In the genomic region with DNA sequence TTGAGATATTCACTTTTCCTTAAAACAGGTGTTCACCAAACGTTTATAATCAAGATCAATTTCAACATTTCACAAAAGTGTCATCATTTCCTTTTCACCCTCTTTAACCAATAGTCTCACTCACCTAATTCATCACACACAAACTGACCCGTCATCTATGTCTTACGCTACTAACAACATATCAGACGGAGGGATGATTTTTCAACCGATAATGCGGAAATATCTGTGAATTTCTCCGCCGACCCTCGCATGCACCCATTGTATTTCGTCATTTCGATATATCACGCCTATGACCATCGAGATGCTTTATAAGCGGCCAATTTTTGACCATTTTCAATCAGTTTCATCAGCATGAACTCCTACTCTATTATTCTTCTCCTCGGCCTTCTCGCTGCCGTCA, we compare ENCODE assay signal across 3 worm cellular contexts.
A peak's percentile ranks its signal among the peaks of the same experiment; 100 is the strongest.
TF ChIP-seq lines count a peak whose summit lies in the region.

A gene (plus strand): TSS at position 352 of the 400 bp plus-strand sequence.

TF ChIP-seq in whole organism, L1 larva, 84 proteins besides CTCF, POLR2A, EP300 and RAD21 (continued from another document):
- TF ChIP-seq ztf-11 (tag; optimal IDR thresholded peaks at IDR 0.05; lab: Kevin White, UChicago): no peak
- peak; percentile 92 for TF ChIP-seq nhr-85 (tag; lab: Kevin White, UChicago)
- no peak for TF ChIP-seq ama-1 (optimal IDR thresholded peaks at IDR 0.05; lab: Kevin White, UChicago)
- TF ChIP-seq nhr-76 (tag; optimal IDR thresholded peaks at IDR 0.05; lab: Kevin White, UChicago): no peak
- peak in 2 of 6 experiments; percentile 8 to 67 for TF ChIP-seq elt-3 (tag; optimal IDR thresholded peaks at IDR 0.05; lab: Kevin White, UChicago)
- TF ChIP-seq aly-2 (tag; optimal IDR thresholded peaks at IDR 0.05; lab: Kevin White, UChicago): no peak
- TF ChIP-seq rnt-1 (tag; optimal IDR thresholded peaks at IDR 0.05; lab: Kevin White, UChicago): peak; percentile 3
- no peak for TF ChIP-seq fkh-4 (tag; optimal IDR thresholded peaks at IDR 0.05; lab: Kevin White, UChicago; ENCODE audit: borderline replicate concordance)
- no peak for TF ChIP-seq sox-4 (tag; optimal IDR thresholded peaks at IDR 0.05; lab: Kevin White, UChicago)
- no peak for TF ChIP-seq lin-13 (GFP tag; optimal IDR thresholded peaks at IDR 0.05; lab: Kevin White, UChicago)
- no peak for TF ChIP-seq tlp-1 (tag; optimal IDR thresholded peaks at IDR 0.05; lab: Kevin White, UChicago)
- TF ChIP-seq mdl-1 (tag; optimal IDR thresholded peaks at IDR 0.05; lab: Kevin White, UChicago): peak in 1 of 2 experiments; percentile 31
- no peak for TF ChIP-seq C34B4.2 (tag; optimal IDR thresholded peaks at IDR 0.05; lab: Kevin White, UChicago)
- TF ChIP-seq Y116A8C.19 (tag; optimal IDR thresholded peaks at IDR 0.05; lab: Kevin White, UChicago; ENCODE audit: borderline replicate concordance): no peak
- TF ChIP-seq pax-3 (tag; optimal IDR thresholded peaks at IDR 0.05; lab: Kevin White, UChicago): no peak

TF ChIP-seq in whole organism, L2 larva, 48 proteins besides CTCF, POLR2A, EP300 and RAD21 (continued from another document):
- TF ChIP-seq zag-1 (tag; optimal IDR thresholded peaks at IDR 0.05; lab: Kevin White, UChicago) (no peak), sem-4 (tag; optimal IDR thresholded peaks at IDR 0.05; lab: Kevin White, UChicago) (no peak), C34F6.9 (tag; optimal IDR thresholded peaks at IDR 0.05; lab: Kevin White, UChicago) (no peak), ztf-4 (tag; optimal IDR thresholded peaks at IDR 0.05; lab: Kevin White, UChicago) (no peak), elt-3 (tag; optimal IDR thresholded peaks at IDR 0.05; lab: Kevin White, UChicago) (no peak), gmeb-1 (tag; optimal IDR thresholded peaks at IDR 0.05; lab: Kevin White, UChicago) (no peak), nhr-23 (tag; optimal IDR thresholded peaks at IDR 0.05; lab: Kevin White, UChicago) (no peak), unc-39 (tag; optimal IDR thresholded peaks at IDR 0.05; lab: Kevin White, UChicago) (no peak), ztf-11 (tag; optimal IDR thresholded peaks at IDR 0.05; lab: Kevin White, UChicago) (no peak), ZK546.5 (tag; optimal IDR thresholded peaks at IDR 0.05; lab: Kevin White, UChicago) (no peak), R02D3.7 (tag; optimal IDR thresholded peaks at IDR 0.05; lab: Kevin White, UChicago) (no peak), aly-2 (tag; optimal IDR thresholded peaks at IDR 0.05; lab: Kevin White, UChicago) (no peak), skn-1 (tag; optimal IDR thresholded peaks at IDR 0.05; lab: Kevin White, UChicago) (no peak), ceh-82 (tag; optimal IDR thresholded peaks at IDR 0.05; lab: Kevin White, UChicago) (no peak), Y55F3AM.14 (GFP tag; optimal IDR thresholded peaks at IDR 0.05; lab: Kevin White, UChicago) (no peak), nhr-129 (tag; optimal IDR thresholded peaks at IDR 0.05; lab: Kevin White, UChicago) (peak; percentile 51), ama-1 (optimal IDR thresholded peaks at IDR 0.05; lab: Kevin White, UChicago) (peak; percentile 6), snpc-4 (tag; optimal IDR thresholded peaks at IDR 0.05; lab: Kevin White, UChicago) (no peak), nhr-10 (tag; optimal IDR thresholded peaks at IDR 0.05; lab: Kevin White, UChicago) (no peak), blmp-1 (tag; optimal IDR thresholded peaks at IDR 0.05; lab: Kevin White, UChicago; ENCODE audit: insufficient read depth) (peak; percentile 78), nhr-11 (tag; optimal IDR thresholded peaks at IDR 0.05; lab: Kevin White, UChicago) (no peak), fos-1 (tag; optimal IDR thresholded peaks at IDR 0.05; lab: Kevin White, UChicago) (peak; percentile 57), nhr-77 (tag; optimal IDR thresholded peaks at IDR 0.05; lab: Kevin White, UChicago) (no peak), sma-3 (GFP tag; optimal IDR thresholded peaks at IDR 0.05; lab: Kevin White, UChicago) (peak; percentile 56), alr-1 (tag; optimal IDR thresholded peaks at IDR 0.05; lab: Kevin White, UChicago) (no peak), nhr-237 (tag; optimal IDR thresholded peaks at IDR 0.05; lab: Kevin White, UChicago) (no peak), elt-1 (tag; optimal IDR thresholded peaks at IDR 0.05; lab: Kevin White, UChicago) (peak; percentile 57), egl-27 (tag; optimal IDR thresholded peaks at IDR 0.05; lab: Kevin White, UChicago) (peak; percentile 60), lin-39 (tag; optimal IDR thresholded peaks at IDR 0.05; lab: Kevin White, UChicago) (no peak)

TF ChIP-seq in whole organism, L3 larva, 47 proteins besides CTCF, POLR2A, EP300 and RAD21 (continued from another document):
- peak; percentile 81 for TF ChIP-seq nhr-25 (tag; optimal IDR thresholded peaks at IDR 0.05; lab: Kevin White, UChicago)
- TF ChIP-seq nhr-67 (tag; optimal IDR thresholded peaks at IDR 0.05; lab: Kevin White, UChicago): no peak
- no peak for TF ChIP-seq snpc-4 (tag; optimal IDR thresholded peaks at IDR 0.05; lab: Kevin White, UChicago)
